Fruit fly (Drosophila melanogaster): Measurements from ENCODE around the gene Rpt2.
A peak's percentile ranks its signal among the peaks of the same experiment; 100 is the strongest.

The Rpt2 gene

dm6 chr3R:23911073-23911690 is 20.2 kb downstream of the Rpt2 start:
- TF ChIP-seq CG8388 (GFP tag; optimal IDR thresholded peaks at IDR 0.05) (no peak), Scr (GFP tag; IDR thresholded peaks at IDR 0.05; ENCODE audit: partially characterized antibody) (no peak), CG34224 (GFP tag; IDR thresholded peaks at IDR 0.05; ENCODE audit: partially characterized antibody) (no peak), CG10267 (tag; optimal IDR thresholded peaks at IDR 0.05) (no peak), CG12769 (tag; optimal IDR thresholded peaks at IDR 0.05) (peak; percentile 66), abd-A (tag; optimal IDR thresholded peaks at IDR 0.05) (peak; percentile 87), lab (GFP tag; optimal IDR thresholded peaks at IDR 0.05) (no peak), PHDP (tag; optimal IDR thresholded peaks at IDR 0.05) (no peak), croc (GFP tag; conservative IDR thresholded peaks at IDR 0.05) (no peak), sr (GFP tag; IDR thresholded peaks at IDR 0.05) (0 out of 3 replicates have a peak, but pooled peaks have one; percentile 10), CG9437 (GFP tag; optimal IDR thresholded peaks at IDR 0.05) (no peak), CG1602 (GFP tag; optimal IDR thresholded peaks at IDR 0.05) (no peak), run (tag; optimal IDR thresholded peaks at IDR 0.05) (peak; percentile 78), wek (GFP tag; optimal IDR thresholded peaks at IDR 0.05) (no peak), insv (GFP tag; optimal IDR thresholded peaks at IDR 0.05) (no peak), crol (GFP tag; IDR thresholded peaks at IDR 0.05) (0 out of 2 replicates have a peak, but pooled peaks have one; percentile 12), Taf1 (GFP tag; IDR thresholded peaks at IDR 0.05) (no peak), CG9932 (GFP tag; IDR thresholded peaks at IDR 0.05) (no peak), CG4730 (GFP tag; IDR thresholded peaks at IDR 0.05) (no peak), cad (GFP tag; optimal IDR thresholded peaks at IDR 0.05) (no peak), lov (optimal IDR thresholded peaks at IDR 0.05) (no peak), lov (GFP tag; IDR thresholded peaks at IDR 0.05) (no peak), hbn (GFP tag; IDR thresholded peaks at IDR 0.05; ENCODE audit: partially characterized antibody) (no peak), CoRest (tag; optimal IDR thresholded peaks at IDR 0.05) (no peak), CG15269 (tag; optimal IDR thresholded peaks at IDR 0.05) (no peak), CG4617 (GFP tag; optimal IDR thresholded peaks at IDR 0.05; ENCODE audit: borderline replicate concordance) (no peak), HLH4C (GFP tag; IDR thresholded peaks at IDR 0.05; ENCODE audit: partially characterized antibody) (no peak), nerfin-2 (GFP tag; IDR thresholded peaks at IDR 0.05; ENCODE audit: partially characterized antibody) (no peak), CG13287 (GFP tag; IDR thresholded peaks at IDR 0.05; ENCODE audit: partially characterized antibody) (no peak), sens (GFP tag) (no peak), GATAe (GFP tag; conservative IDR thresholded peaks at IDR 0.05) (no peak), Fer2 (tag; optimal IDR thresholded peaks at IDR 0.05) (no peak), Blimp-1 (GFP tag; optimal IDR thresholded peaks at IDR 0.05) (peak; percentile 58), Mes4 (GFP tag; optimal IDR thresholded peaks at IDR 0.05) (no peak), CG11456 (GFP tag; IDR thresholded peaks at IDR 0.05) (no peak), oc (tag; optimal IDR thresholded peaks at IDR 0.05) (peak; percentile 50), CG2129 (GFP tag; IDR thresholded peaks at IDR 0.05; ENCODE audit: partially characterized antibody) (no peak), eyg (GFP tag; optimal IDR thresholded peaks at IDR 0.05) (no peak), CG3726 (GFP tag; IDR thresholded peaks at IDR 0.05) (no peak), pros (GFP tag; optimal IDR thresholded peaks at IDR 0.05) (peak; percentile 63), Hr78 (GFP tag; optimal IDR thresholded peaks at IDR 0.05) (peak in 1 of 2 experiments; percentile 29), CG17359 (tag; optimal IDR thresholded peaks at IDR 0.05) (no peak), CG18619 (GFP tag; optimal IDR thresholded peaks at IDR 0.05) (no peak), CG12744 (GFP tag; optimal IDR thresholded peaks at IDR 0.05) (no peak), CG12659 (GFP tag; optimal IDR thresholded peaks at IDR 0.05) (no peak), cg (GFP tag; optimal IDR thresholded peaks at IDR 0.05) (peak; percentile 52), kni (GFP tag; optimal IDR thresholded peaks at IDR 0.05) (peak; percentile 81), gfzf (GFP tag; optimal IDR thresholded peaks at IDR 0.05) (no peak), CG12299 (tag; optimal IDR thresholded peaks at IDR 0.05) (no peak)

All from whole organism, embryonic.